Worm (Caenorhabditis elegans): ENCODE data around the gene W07G1.7.
A peak's percentile ranks its signal among the peaks of the same experiment; 100 is the strongest.

DNA sequence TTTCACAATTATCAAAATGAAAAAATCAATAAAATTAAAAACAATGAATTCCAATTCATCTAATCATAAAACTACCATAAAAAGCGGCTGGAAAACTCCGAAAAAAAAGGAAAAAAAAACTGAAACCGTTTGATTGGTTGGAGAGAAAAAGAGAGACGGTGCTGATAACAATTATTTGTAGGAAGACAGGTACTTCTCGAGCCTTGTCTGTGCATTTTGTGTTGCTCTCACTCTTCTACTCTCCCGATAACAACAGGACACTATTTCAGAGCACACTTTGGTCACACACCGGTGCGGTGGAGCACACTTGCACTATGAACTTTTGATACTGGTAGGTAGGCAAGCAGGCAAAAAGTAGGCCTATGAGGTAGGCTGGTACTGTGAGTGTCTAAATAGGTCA is 9.6 kb downstream of the W07G1.7 start:
- TF ChIP-seq unc-62 (GFP tag; optimal IDR thresholded peaks at IDR 0.05 in 1 of 2) = peak in 1 of 2 experiments; percentile 42
- no peak for TF ChIP-seq unc-62 (tag; optimal IDR thresholded peaks at IDR 0.05)
- peak; percentile 50 for TF ChIP-seq hlh-30 (tag; optimal IDR thresholded peaks at IDR 0.05; ENCODE audit: insufficient read depth)
- no peak for TF ChIP-seq R02D3.7 (tag; optimal IDR thresholded peaks at IDR 0.05)

Data from whole organism, L4 larva.